Worm (Caenorhabditis elegans): ENCODE results near the gene K10D2.5.

- TF ChIP-seq ceh-9 (tag; optimal IDR thresholded peaks at IDR 0.05) (no peak), snpc-4 (tag; optimal IDR thresholded peaks at IDR 0.05) (no peak), lsy-12 (tag; optimal IDR thresholded peaks at IDR 0.05) (no peak), fkh-2 (tag; optimal IDR thresholded peaks at IDR 0.05) (no peak), elt-1 (tag; optimal IDR thresholded peaks at IDR 0.05) (no peak), nhr-237 (tag; optimal IDR thresholded peaks at IDR 0.05) (no peak), nhr-77 (tag; optimal IDR thresholded peaks at IDR 0.05) (no peak)
Measured at ce11 chrIII:5165745-5166144, 6.8 kb upstream of the K10D2.5 start.
